Worm (Caenorhabditis elegans) whole organism, L1 larva: ENCODE measurements around the gene srh-140.

ENCODE experiments used
- aha-1 ChIP-seq: fragments of 150-350 bp; optimal IDR thresholded peaks from 2 replicates; lab custom pipeline; 2014; ENCODE audit warnings: missing biosample characterization, missing genetic modification characterization
- aly-2 ChIP-seq: fragments of 150-350 bp; optimal IDR thresholded peaks from 2 replicates; lab custom pipeline; 2014; ENCODE audit warnings: missing biosample characterization, missing genetic modification characterization
- elt-2 ChIP-seq: sonication (generic microtip); optimal IDR thresholded peaks from 2 replicates; lab custom pipeline; 2016; ENCODE audit warnings: missing genetic modification characterization, mild to moderate bottlenecking, inconsistent platforms, missing compliant biosample characterization, missing genetic modification reagents
- skn-1 ChIP-seq: fragments of 150-350 bp; optimal IDR thresholded peaks from 2 replicates; lab custom pipeline; 2014; ENCODE audit warnings: missing biosample characterization, missing genetic modification characterization
- zag-1 ChIP-seq: fragments of 150-350 bp; optimal IDR thresholded peaks from 2 replicates; lab custom pipeline; 2014; ENCODE audit warnings: missing biosample characterization, missing genetic modification characterization

ce11 chrV:15741851-15742250 is 19.9 kb downstream of the srh-140 start, which contains the start of gene str-18:
- TF ChIP-seq zag-1 (tag; lab: Kevin White, UChicago) (no peak), aly-2 (no peak), elt-2 (no peak), aha-1 (tag; lab: Kevin White, UChicago) (no peak), skn-1 (no peak)
